Worm (Caenorhabditis elegans): ENCODE data around the gene F53A3.7.

DNA sequence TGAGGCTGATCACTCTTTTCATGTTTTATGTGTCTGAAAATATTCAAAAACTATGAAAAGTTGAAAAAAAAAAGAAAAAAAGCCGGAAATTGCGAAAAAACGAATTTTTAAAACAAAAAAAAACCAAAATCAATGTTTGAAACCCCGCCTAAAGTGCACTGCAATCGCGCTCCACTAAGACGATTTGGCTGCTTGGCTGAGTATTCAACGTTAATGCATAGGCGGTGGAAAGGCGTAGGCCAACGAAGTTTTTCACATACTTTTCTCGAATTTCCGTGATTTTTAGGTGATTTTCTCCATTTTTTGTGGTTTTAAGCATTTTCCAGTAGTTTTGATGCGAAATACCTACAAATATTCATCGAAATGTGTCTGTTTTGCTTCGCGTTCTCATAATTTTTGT is 1.1 kb upstream of the F53A3.7 start, which contains the start of the genes polh-1 and rps-22:
- TF ChIP-seq unc-62 (GFP tag; optimal IDR thresholded peaks at IDR 0.05 in 1 of 2) = peak in 1 of 2 experiments; percentile 54
- TF ChIP-seq unc-62 (tag; optimal IDR thresholded peaks at IDR 0.05) = no peak
- TF ChIP-seq lin-29 (GFP tag; IDR thresholded peaks at IDR 0.05) = no peak
- no peak for TF ChIP-seq egl-27 (tag; optimal IDR thresholded peaks at IDR 0.05)
- TF ChIP-seq dmd-8 (GFP tag; IDR thresholded peaks at IDR 0.05) = no peak
- peak; percentile 67 for TF ChIP-seq ama-1 (optimal IDR thresholded peaks at IDR 0.05)
- no peak for TF ChIP-seq unc-39 (tag; optimal IDR thresholded peaks at IDR 0.05)
- TF ChIP-seq daf-12 (tag; optimal IDR thresholded peaks at IDR 0.05) = no peak
- TF ChIP-seq lin-39 (tag; optimal IDR thresholded peaks at IDR 0.05) = no peak
- TF ChIP-seq dmd-6 (GFP tag; IDR thresholded peaks at IDR 0.05) = peak; percentile 58; the same call in 1 of the 2 replicates
- TF ChIP-seq D1046.2 (GFP tag; IDR thresholded peaks at IDR 0.05) = no peak
- no peak for TF ChIP-seq aly-2 (tag; optimal IDR thresholded peaks at IDR 0.05)
- TF ChIP-seq ztf-11 (tag; optimal IDR thresholded peaks at IDR 0.05) = no peak
- peak; percentile 54; the same call in 1 of the 2 replicates for TF ChIP-seq lin-1 (GFP tag; IDR thresholded peaks at IDR 0.05)
- TF ChIP-seq dpl-1 (GFP tag; optimal IDR thresholded peaks at IDR 0.05) = peak; percentile 98
